Fruit fly (Drosophila melanogaster): ENCODE results near the gene CG11162.

The CG11162 gene

DNA sequence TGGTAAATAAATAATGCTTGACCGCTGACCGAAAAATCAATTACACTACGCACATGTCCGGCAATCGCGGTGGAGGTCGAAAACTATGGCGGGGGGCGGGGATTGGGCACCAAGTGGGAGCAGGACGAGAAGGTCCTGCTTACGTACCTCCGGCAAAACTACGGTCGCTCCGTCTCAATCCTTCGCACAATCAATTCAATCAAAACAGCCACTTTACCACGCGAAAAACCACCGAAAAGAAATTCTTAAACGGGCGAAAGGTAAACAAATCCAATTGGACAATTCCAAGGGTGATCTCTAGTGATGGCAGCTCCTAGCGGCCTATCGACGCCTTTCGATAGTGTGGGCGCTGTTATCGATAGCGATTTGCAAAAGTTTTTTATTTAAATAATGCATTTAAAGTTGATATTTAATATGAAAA lies 41.3 kb downstream of the CG11162 start, which contains the start of gene Nadsyn (continued):
- peak; percentile 23 for TF ChIP-seq CG12391 (tag; optimal IDR thresholded peaks at IDR 0.05)
- TF ChIP-seq MESR4 (GFP tag; optimal IDR thresholded peaks at IDR 0.05), result peak; percentile 53
- peak; percentile 77 for TF ChIP-seq crol (GFP tag; IDR thresholded peaks at IDR 0.05)
- peak; percentile 52 for TF ChIP-seq ato (GFP tag; IDR thresholded peaks at IDR 0.05; ENCODE audit: partially characterized antibody)
- peak; percentile 25 for TF ChIP-seq Ets97D (GFP tag; optimal IDR thresholded peaks at IDR 0.05)
- TF ChIP-seq CG3995 (GFP tag; optimal IDR thresholded peaks at IDR 0.05), result peak; percentile 73
- TF ChIP-seq Sry-δ (GFP tag; optimal IDR thresholded peaks at IDR 0.05), result peak; percentile 85
- TF ChIP-seq CG16779 (GFP tag; IDR thresholded peaks at IDR 0.05), result no peak
- TF ChIP-seq pzg (GFP tag; optimal IDR thresholded peaks at IDR 0.05), result peak; percentile 49
- no peak for TF ChIP-seq fd3F (GFP tag; optimal IDR thresholded peaks at IDR 0.05)
- peak; percentile 84 for TF ChIP-seq Bgb (GFP tag; IDR thresholded peaks at IDR 0.05; ENCODE audit: partially characterized antibody)
- peak; percentile 71 for TF ChIP-seq zen2 (GFP tag; IDR thresholded peaks at IDR 0.05; ENCODE audit: partially characterized antibody)
- TF ChIP-seq hb (GFP tag; IDR thresholded peaks at IDR 0.05; ENCODE audit: partially characterized antibody), result peak; percentile 74; the same call in 2 of the 3 replicates
- peak; percentile 74 for TF ChIP-seq mld (GFP tag; IDR thresholded peaks at IDR 0.05; ENCODE audit: partially characterized antibody)
- peak; percentile 82 for TF ChIP-seq Dll (GFP tag; IDR thresholded peaks at IDR 0.05; ENCODE audit: partially characterized antibody)
- TF ChIP-seq CG14860 (GFP tag; IDR thresholded peaks at IDR 0.05; ENCODE audit: partially characterized antibody), result peak; percentile 69
- peak; percentile 89 for TF ChIP-seq amos (GFP tag; IDR thresholded peaks at IDR 0.05; ENCODE audit: partially characterized antibody)
- TF ChIP-seq CG2120 (GFP tag; optimal IDR thresholded peaks at IDR 0.05), result no peak
- peak; percentile 77 for TF ChIP-seq E2f2 (GFP tag; IDR thresholded peaks at IDR 0.05)
- 0 out of 2 replicates have a peak, but pooled peaks have one; percentile 52 for TF ChIP-seq vvl (GFP tag; IDR thresholded peaks at IDR 0.05)
- TF ChIP-seq CG6689 (GFP tag; IDR thresholded peaks at IDR 0.05), result no peak
- peak; percentile 77 for TF ChIP-seq CG34224 (GFP tag; IDR thresholded peaks at IDR 0.05; ENCODE audit: partially characterized antibody)
- TF ChIP-seq bbx (GFP tag; IDR thresholded peaks at IDR 0.05; ENCODE audit: partially characterized antibody), result peak; percentile 81
- peak; percentile 66; the same call in 1 of the 2 replicates for TF ChIP-seq CG42726 (GFP tag; IDR thresholded peaks at IDR 0.05; ENCODE audit: partially characterized antibody)
- peak; percentile 85 for TF ChIP-seq CG13287 (GFP tag; IDR thresholded peaks at IDR 0.05; ENCODE audit: partially characterized antibody)
- TF ChIP-seq Med (GFP tag), result peak; percentile 81
- peak; percentile 81 for TF ChIP-seq unc-4 (GFP tag; IDR thresholded peaks at IDR 0.05; ENCODE audit: partially characterized antibody)
- peak; percentile 19 for TF ChIP-seq phol (tag; optimal IDR thresholded peaks at IDR 0.05)
- TF ChIP-seq vnd (GFP tag; IDR thresholded peaks at IDR 0.05; ENCODE audit: partially characterized antibody), result peak; percentile 74
- peak; percentile 78 for TF ChIP-seq hbn (GFP tag; IDR thresholded peaks at IDR 0.05; ENCODE audit: partially characterized antibody)
- TF ChIP-seq Blimp-1 (GFP tag; optimal IDR thresholded peaks at IDR 0.05), result no peak
- TF ChIP-seq tna (GFP tag; IDR thresholded peaks at IDR 0.05; ENCODE audit: partially characterized antibody), result peak; percentile 78
- no peak for TF ChIP-seq gce (GFP tag; IDR thresholded peaks at IDR 0.05)
- TF ChIP-seq CG4617 (GFP tag; optimal IDR thresholded peaks at IDR 0.05; ENCODE audit: borderline replicate concordance), result peak; percentile 14
- TF ChIP-seq nerfin-2 (GFP tag; IDR thresholded peaks at IDR 0.05; ENCODE audit: partially characterized antibody), result peak; percentile 50; the same call in 1 of the 2 replicates
- TF ChIP-seq ci (GFP tag; IDR thresholded peaks at IDR 0.05), result 0 out of 3 replicates have a peak, but pooled peaks have one; percentile 31
- peak; percentile 81 for TF ChIP-seq HLH4C (GFP tag; IDR thresholded peaks at IDR 0.05; ENCODE audit: partially characterized antibody)
- no peak for TF ChIP-seq CG10565 (GFP tag; optimal IDR thresholded peaks at IDR 0.05)
- TF ChIP-seq Elba2 (GFP tag; optimal IDR thresholded peaks at IDR 0.05), result peak; percentile 76
- peak; percentile 79 for TF ChIP-seq Doc3 (GFP tag; IDR thresholded peaks at IDR 0.05; ENCODE audit: partially characterized antibody)
- peak; percentile 18 for TF ChIP-seq nmo (GFP tag; optimal IDR thresholded peaks at IDR 0.05)
- TF ChIP-seq CG6254 (GFP tag; optimal IDR thresholded peaks at IDR 0.05), result no peak
- peak; percentile 65 for TF ChIP-seq row (GFP tag; IDR thresholded peaks at IDR 0.05)
- TF ChIP-seq sens (GFP tag), result peak; percentile 75
- peak; percentile 70 for TF ChIP-seq inv (GFP tag; IDR thresholded peaks at IDR 0.05; ENCODE audit: partially characterized antibody)
- no peak for TF ChIP-seq CG8944 (GFP tag; optimal IDR thresholded peaks at IDR 0.05)
- no peak for TF ChIP-seq tin (GFP tag; optimal IDR thresholded peaks at IDR 0.05)
- TF ChIP-seq Sin3A (optimal IDR thresholded peaks at IDR 0.05), result peak; percentile 7
